Worm (Caenorhabditis elegans): ENCODE measurements around the gene mrpl-22.

DNA sequence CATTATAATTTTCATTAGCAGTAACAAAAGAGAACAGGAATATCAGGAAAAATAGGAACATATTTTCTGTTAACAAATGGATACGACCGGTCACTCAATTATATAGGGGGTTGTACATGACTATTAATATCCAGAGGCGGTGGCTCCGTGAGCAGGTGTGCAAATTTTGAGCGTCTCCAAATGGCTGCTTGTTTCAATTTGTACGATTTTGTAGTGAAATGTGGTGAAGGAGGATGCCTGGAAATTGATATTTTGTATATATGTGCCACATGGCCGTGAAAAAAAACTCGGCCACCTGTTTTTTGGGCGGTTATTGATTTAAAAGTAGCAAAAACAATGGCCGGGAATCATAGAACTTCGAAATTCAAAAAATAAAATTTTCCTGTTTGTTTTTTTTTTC is 22.5 kb upstream of the mrpl-22 start, which contains the start of gene Y45F3A.8:
- TF ChIP-seq nhr-12 (tag; optimal IDR thresholded peaks at IDR 0.05) (no peak), mab-5 (tag; optimal IDR thresholded peaks at IDR 0.05) (no peak), lin-13 (tag; optimal IDR thresholded peaks at IDR 0.05) (no peak), elt-1 (tag; optimal IDR thresholded peaks at IDR 0.05; ENCODE audit: borderline replicate concordance, insufficient read depth) (no peak), snpc-4 (tag; optimal IDR thresholded peaks at IDR 0.05) (no peak), drap-1 (GFP tag; optimal IDR thresholded peaks at IDR 0.05) (no peak), sptf-1 (tag; optimal IDR thresholded peaks at IDR 0.05) (no peak)
